Fruit fly (Drosophila melanogaster) whole organism, embryonic: ENCODE results near the gene CG31139.

Experiments used
- Awh ChIP-seq: fragments of 200-800 bp; sonication (Bioruptor generic); IDR thresholded peaks from 2 replicates; pipeline ENCODE4, ENCODE4 v1.3.6; 2022; ENCODE audit warnings: missing biosample characterization, missing genetic modification characterization
- CG11085 ChIP-seq: fragments of 200-800 bp; sonication (Bioruptor generic); IDR thresholded peaks from 2 replicates; pipeline ENCODE4 v1.3.6; 2022; ENCODE audit warnings: missing biosample characterization, missing genetic modification characterization
- CG17912 ChIP-seq: fragments of 200-800 bp; sonication (Bioruptor generic); optimal IDR thresholded peaks from 2 replicates; lab custom pipeline; 2018; ENCODE audit warnings: missing biosample characterization, mild to moderate bottlenecking, missing genetic modification characterization
- CG2202 ChIP-seq: fragments of 200-800 bp; sonication (Bioruptor generic); optimal IDR thresholded peaks from 2 replicates; lab custom pipeline; 2018; ENCODE audit warnings: missing biosample characterization, mild to moderate bottlenecking, missing genetic modification characterization
- CG3163 ChIP-seq: fragments of 200-800 bp; sonication (Bioruptor generic); optimal IDR thresholded peaks from 3 replicates; lab custom pipeline; 2016; ENCODE audit warnings: missing biosample characterization, missing genetic modification characterization
- CG32532 ChIP-seq: fragments of 200-800 bp; sonication (Bioruptor generic); IDR thresholded peaks from 2 replicates; pipeline ENCODE4 v1.3.6; 2022; ENCODE audit warnings: missing biosample characterization, missing genetic modification characterization
- CG9215 ChIP-seq: fragments of 200-800 bp; sonication (Bioruptor generic); IDR thresholded peaks from 2 replicates; pipeline ENCODE4 v1.3.6; 2022; ENCODE audit warnings: missing biosample characterization, missing genetic modification characterization
- CG9437 ChIP-seq: fragments of 200-800 bp; sonication (Bioruptor generic); optimal IDR thresholded peaks from 2 replicates; lab custom pipeline; 2018; ENCODE audit warnings: missing biosample characterization, mild to moderate bottlenecking, missing genetic modification characterization
- CG9797 ChIP-seq: fragments of 200-800 bp; sonication (Bioruptor generic); optimal IDR thresholded peaks from 3 replicates; lab custom pipeline; 2018; ENCODE audit warnings: missing biosample characterization, mild to moderate bottlenecking, missing genetic modification characterization
- CG9932 ChIP-seq: fragments of 200-800 bp; sonication (Bioruptor generic); IDR thresholded peaks from 2 replicates; pipeline ENCODE4 v1.3.6; 2022; ENCODE audit warnings: missing biosample characterization, missing genetic modification characterization
- D ChIP-seq, 2 experiments: fragments of 200-800 bp in 1 of 2; fragments of >200 bp in 1 of 2; sonication (Bioruptor generic) in 1 of 2; optimal IDR thresholded peaks; 2 replicates in 1 of 2; 3 replicates in 1 of 2; lab custom pipeline; 2017; ENCODE audit warnings: mild to moderate bottlenecking in 1 of 2, missing biosample characterization in 1 of 2, missing genetic modification characterization in 1 of 2, missing genetic modification reagents in 1 of 2
- Deaf1 ChIP-seq: fragments of 200-800 bp; optimal IDR thresholded peaks from 3 replicates; lab custom pipeline; 2019; ENCODE audit warnings: missing biosample characterization, mild to moderate bottlenecking, missing genetic modification characterization, moderate library complexity
- Doc2 ChIP-seq: fragments of 200-800 bp; sonication (Bioruptor generic); IDR thresholded peaks from 2 replicates; pipeline ENCODE4 v1.3.6; 2022; ENCODE audit warnings: missing biosample characterization, missing genetic modification characterization
- Dref ChIP-seq: fragments of 200-800 bp; sonication (Bioruptor generic); IDR thresholded peaks from 2 replicates; pipeline ENCODE4 v1.3.6; 2022; ENCODE audit warnings: missing biosample characterization, missing genetic modification characterization
- Oaz ChIP-seq: fragments of 200-800 bp; sonication (Bioruptor generic); IDR thresholded peaks from 2 replicates; pipeline ENCODE4 v1.3.6; 2022; ENCODE audit warnings: missing biosample characterization, missing genetic modification characterization
- Trl ChIP-seq, 3 experiments: fragments of >200 bp in 2 of 3; fragments of 200-800 bp in 1 of 3; sonication (Bioruptor generic) in 1 of 3; optimal IDR thresholded peaks; 2 replicates in 1 of 3; 3 replicates in 2 of 3; lab custom pipeline; 2016 to 2017; ENCODE audit warnings: missing biosample characterization in 1 of 3, missing genetic modification characterization in 1 of 3
- ac ChIP-seq: fragments of 200-800 bp; sonication (Bioruptor generic); optimal IDR thresholded peaks from 3 replicates; lab custom pipeline; 2017; ENCODE audit warnings: missing biosample characterization, mild to moderate bottlenecking, missing genetic modification characterization
- ase ChIP-seq: fragments of 200-800 bp; sonication (Bioruptor generic); IDR thresholded peaks from 3 replicates; pipeline ENCODE4 v1.3.6; 2022; ENCODE audit warnings: missing biosample characterization, missing genetic modification characterization
- bowl ChIP-seq: fragments of 200-800 bp; sonication (Bioruptor generic); IDR thresholded peaks from 2 replicates; pipeline ENCODE4 v1.3.6; 2022; ENCODE audit warnings: missing biosample characterization, missing genetic modification characterization
- bsh ChIP-seq, 2 experiments: fragments of 200-800 bp; sonication (Bioruptor generic); optimal IDR thresholded peaks; 2 replicates each; lab custom pipeline; 2017 to 2018; ENCODE audit warnings: mild to moderate bottlenecking in 2 of 2, missing biosample characterization in 2 of 2, missing genetic modification characterization in 2 of 2, moderate library complexity in 1 of 2
- ci ChIP-seq: fragments of 200-800 bp; sonication (Bioruptor generic); IDR thresholded peaks from 3 replicates; pipeline ENCODE4 v1.3.6; 2022; ENCODE audit warnings: missing biosample characterization, missing genetic modification characterization
- ems ChIP-seq: fragments of 200-800 bp; sonication (Bioruptor generic); optimal IDR thresholded peaks from 3 replicates; lab custom pipeline; 2016; ENCODE audit warnings: missing biosample characterization, missing genetic modification characterization
- fd96Cb ChIP-seq: fragments of 200-800 bp; sonication (Bioruptor generic); optimal IDR thresholded peaks from 2 replicates; lab custom pipeline; 2018; ENCODE audit warnings: missing biosample characterization, mild to moderate bottlenecking, missing genetic modification characterization, moderate library complexity
- insv ChIP-seq, 2 experiments: fragments of 200-800 bp; sonication (Bioruptor generic); optimal IDR thresholded peaks; 3 replicates each; lab custom pipeline; 2016 to 2018; ENCODE audit warnings: missing biosample characterization in 2 of 2, missing genetic modification characterization in 2 of 2
- prd ChIP-seq, 3 experiments: fragments of >200 bp in 2 of 3; fragments of 200-800 bp in 1 of 3; sonication (Bioruptor generic) in 1 of 3; optimal IDR thresholded peaks in 2 of 3; IDR thresholded peaks in 1 of 3; 2 replicates in 2 of 3; 3 replicates in 1 of 3; pipeline versions ENCODE4 v1.3.6 to Lab custom; 2017 to 2022; ENCODE audit warnings: missing biosample characterization in 1 of 3, missing genetic modification characterization in 1 of 3
- sd ChIP-seq: fragments of 200-800 bp; sonication (Bioruptor generic); optimal IDR thresholded peaks from 3 replicates; lab custom pipeline; 2018; ENCODE audit warnings: missing biosample characterization, mild to moderate bottlenecking, missing genetic modification characterization, moderate library complexity
- sens ChIP-seq: fragments of 200-800 bp; sonication (Bioruptor generic); peaks from one replicate; lab custom pipeline; 2016; ENCODE audit warnings: missing biosample characterization, missing genetic modification characterization
- ssp ChIP-seq: fragments of 200-800 bp; sonication (Bioruptor generic); IDR thresholded peaks from 2 replicates; pipeline ENCODE4 v1.3.6; 2022; ENCODE audit warnings: missing biosample characterization, missing genetic modification characterization
- vvl ChIP-seq: fragments of 200-800 bp; sonication (Bioruptor generic); IDR thresholded peaks from 2 replicates; pipeline ENCODE4 v1.3.6; 2022; ENCODE audit warnings: missing biosample characterization, missing genetic modification characterization
- z ChIP-seq: fragments of 200-800 bp; sonication (Bioruptor generic); IDR thresholded peaks from 3 replicates; pipeline ENCODE4 v1.3.6; 2022; ENCODE audit warnings: missing biosample characterization, missing genetic modification characterization

The CG31139 gene

DNA sequence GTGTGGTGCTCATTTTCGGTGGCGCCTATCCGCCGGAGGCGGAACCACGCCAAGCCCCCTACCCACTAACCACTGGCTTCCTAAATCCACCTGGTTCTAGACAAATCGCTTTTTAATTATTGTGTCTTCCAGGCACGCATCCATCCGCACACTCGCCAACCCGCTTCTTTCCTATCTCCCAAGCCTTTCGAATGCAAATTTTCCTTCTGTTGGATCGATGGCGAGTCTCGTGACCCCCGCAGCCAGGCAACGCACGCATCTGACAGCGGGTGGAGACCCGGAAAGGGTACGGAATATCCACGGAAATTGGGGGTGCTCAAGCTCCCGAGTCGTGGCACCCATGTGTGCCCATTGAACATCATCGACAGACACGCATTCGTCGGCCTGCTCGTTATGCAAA lies 41.7 kb downstream of the CG31139 start, which contains the start of gene CG13842:
CG13842 (minus strand) TSS at position 101 of the 400 bp plus-strand sequence.
- TF ChIP-seq fd96Cb (tag; lab: Kevin White, UChicago): no peak
- TF ChIP-seq Dref (GFP tag; lab: Robert Waterston, UW): 0 out of 2 replicates have a peak, but pooled peaks have one; percentile 9
- TF ChIP-seq vvl (GFP tag; lab: Robert Waterston, UW): 0 out of 2 replicates have a peak, but pooled peaks have one; percentile 10

DNA sequence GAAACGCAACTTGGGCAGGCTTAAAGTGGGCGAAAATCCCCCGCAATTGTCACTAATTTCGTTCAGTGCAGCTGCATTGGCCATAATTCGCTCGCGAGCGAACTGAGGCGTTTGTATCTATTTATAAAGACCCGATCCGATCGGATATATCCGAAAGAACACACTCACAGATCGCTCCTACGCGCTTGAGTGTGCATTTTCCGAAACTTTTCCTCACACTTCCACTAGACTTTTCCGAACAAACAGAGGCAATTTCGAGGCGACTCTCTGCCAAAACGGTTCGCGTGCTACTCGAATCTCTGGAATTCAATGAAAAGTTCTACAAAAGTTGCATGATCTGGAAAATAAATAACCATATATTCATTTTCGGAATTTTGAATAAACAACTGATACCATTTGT lies 47.1 kb downstream of the CG31139 start, which contains the start of the genes CG6972 and CCAP:
CG6972 (plus strand) TSS at position 215 of the 400 bp plus-strand sequence.
CCAP (minus strand) TSS at position 292 of the 400 bp plus-strand sequence.
- TF ChIP-seq Deaf1 (tag; lab: Kevin White, UChicago): peak; percentile 72
- TF ChIP-seq ci (GFP tag; lab: Robert Waterston, UW): no peak
- TF ChIP-seq bsh (GFP tag; optimal IDR thresholded peaks at IDR 0.05; lab: Kevin White, UChicago): no peak
- no peak for TF ChIP-seq CG2202 (tag; lab: Kevin White, UChicago)
- 0 out of 2 replicates have a peak, but pooled peaks have one; percentile 23 for TF ChIP-seq CG9932
- TF ChIP-seq prd (optimal IDR thresholded peaks at IDR 0.05; lab: Kevin White, UChicago): no peak
- peak; percentile 20; the same call in 1 of the 3 replicates for TF ChIP-seq prd (GFP tag; IDR thresholded peaks at IDR 0.05; lab: Robert Waterston, UW)
- peak; percentile 50 for TF ChIP-seq sens (GFP tag; lab: Kevin White, UChicago)
- TF ChIP-seq ems (GFP tag; lab: Kevin White, UChicago): no peak
- TF ChIP-seq sd (tag; lab: Kevin White, UChicago): peak; percentile 21
- TF ChIP-seq ssp (GFP tag; lab: Robert Waterston, UW): no peak
- peak; percentile 63; the same call in 1 of the 3 replicates for TF ChIP-seq z (GFP tag; lab: Robert Waterston, UW)

DNA sequence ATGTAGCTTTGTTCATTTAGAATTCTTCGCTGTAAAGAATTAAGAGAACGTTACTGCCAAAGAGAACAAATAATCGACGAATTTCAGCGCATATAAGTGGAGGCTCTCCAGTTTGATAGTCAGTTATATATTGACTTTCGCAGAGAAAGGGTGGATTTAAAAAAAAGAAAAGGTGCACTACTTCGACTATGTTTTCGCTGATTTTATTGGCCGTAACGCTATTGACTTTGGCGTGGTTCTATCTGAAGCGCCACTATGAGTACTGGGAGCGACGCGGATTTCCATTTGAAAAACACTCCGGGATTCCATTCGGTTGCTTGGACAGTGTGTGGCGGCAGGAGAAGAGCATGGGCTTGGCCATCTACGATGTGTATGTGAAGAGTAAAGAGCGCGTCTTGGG lies 50.6 kb downstream of the CG31139 start, which contains the start of gene Cyp6d4:
Cyp6d4 (plus strand) TSS at position 112 of the 400 bp plus-strand sequence.
- no peak for TF ChIP-seq Oaz (GFP tag; lab: Robert Waterston, UW)
- TF ChIP-seq CG9437 (GFP tag; lab: Kevin White, UChicago): no peak
- no peak for TF ChIP-seq ase (GFP tag; lab: Robert Waterston, UW)
- no peak for TF ChIP-seq CG17912 (GFP tag; lab: Kevin White, UChicago)
- TF ChIP-seq bowl (GFP tag; lab: Robert Waterston, UW): no peak
- TF ChIP-seq CG9797 (GFP tag; lab: Kevin White, UChicago): no peak
- TF ChIP-seq Awh: no peak
- no peak for TF ChIP-seq Doc2 (GFP tag; lab: Robert Waterston, UW)
- no peak for TF ChIP-seq insv (GFP tag; optimal IDR thresholded peaks at IDR 0.05; lab: Kevin White, UChicago)
- TF ChIP-seq CG11085 (GFP tag; lab: Robert Waterston, UW): no peak
- peak; percentile 82 for TF ChIP-seq CG3163
- no peak for TF ChIP-seq ac (GFP tag; lab: Kevin White, UChicago)
- TF ChIP-seq CG32532 (GFP tag; lab: Robert Waterston, UW): 0 out of 2 replicates have a peak, but pooled peaks have one; percentile 29
- TF ChIP-seq CG9215 (GFP tag; lab: Robert Waterston, UW): no peak
- TF ChIP-seq D (optimal IDR thresholded peaks at IDR 0.05; lab: Kevin White, UChicago): no peak
- TF ChIP-seq D (GFP tag; optimal IDR thresholded peaks at IDR 0.05; lab: Kevin White, UChicago): no peak
- TF ChIP-seq Trl (optimal IDR thresholded peaks at IDR 0.05; lab: Kevin White, UChicago): peak in 1 of 2 experiments; percentile 19
- TF ChIP-seq Trl (GFP tag; optimal IDR thresholded peaks at IDR 0.05; lab: Kevin White, UChicago): no peak
